Worm (Caenorhabditis elegans) whole organism, L2 larva: ENCODE results near the gene Y48B6A.10.

ENCODE experiments used
- ZK546.5 ChIP-seq: sonication (generic microtip); optimal IDR thresholded peaks from 2 replicates; lab custom pipeline; 2017; ENCODE audit warnings: missing biosample characterization, missing genetic modification characterization
- ama-1 ChIP-seq: fragments of 150-350 bp; optimal IDR thresholded peaks from 2 replicates; lab custom pipeline; 2018; ENCODE audit warnings: inconsistent platforms
- crh-2 ChIP-seq: sonication (generic microtip); optimal IDR thresholded peaks from 2 replicates; lab custom pipeline; 2017; ENCODE audit warnings: missing biosample characterization, missing genetic modification characterization
- elt-1 ChIP-seq: fragments of 150-350 bp; optimal IDR thresholded peaks from 2 replicates; lab custom pipeline; 2014; ENCODE audit warnings: missing biosample characterization, missing genetic modification characterization
- lin-39 ChIP-seq: fragments of 150-350 bp; optimal IDR thresholded peaks from 2 replicates; lab custom pipeline; 2014; ENCODE audit warnings: missing biosample characterization, missing genetic modification reagents, missing genetic modification characterization
- mdl-1 ChIP-seq, 2 experiments: fragments of 150-350 bp in 1 of 2; sonication (generic microtip) in 1 of 2; optimal IDR thresholded peaks; 2 replicates each; lab custom pipeline; 2017; ENCODE audit warnings: missing biosample characterization in 2 of 2, missing genetic modification characterization in 2 of 2
- nhr-10 ChIP-seq: sonication (generic microtip); optimal IDR thresholded peaks from 2 replicates; lab custom pipeline; 2017; ENCODE audit warnings: missing biosample characterization, missing genetic modification characterization
- nhr-23 ChIP-seq: fragments of 150-350 bp; optimal IDR thresholded peaks from 2 replicates; lab custom pipeline; 2014; ENCODE audit warnings: missing biosample characterization, missing genetic modification reagents, missing genetic modification characterization
- unc-62 ChIP-seq: fragments of 150-350 bp; optimal IDR thresholded peaks from 2 replicates; lab custom pipeline; 2014; ENCODE audit warnings: missing biosample characterization, missing genetic modification reagents, missing genetic modification characterization
- ztf-11 ChIP-seq: sonication (generic microtip); optimal IDR thresholded peaks from 2 replicates; lab custom pipeline; 2017; ENCODE audit warnings: missing biosample characterization, missing genetic modification characterization
- ztf-4 ChIP-seq: fragments of 150-350 bp; optimal IDR thresholded peaks from 2 replicates; lab custom pipeline; 2014; ENCODE audit warnings: missing biosample characterization, missing genetic modification characterization

ce11 chrII:14226175-14226574, 12.0 kb downstream of the Y48B6A.10 start, which contains the start of gene Y48B6A.13:
- TF ChIP-seq unc-62 (GFP tag; lab: Kevin White, UChicago) (no peak), crh-2 (tag; lab: Kevin White, UChicago) (no peak), mdl-1 (tag; optimal IDR thresholded peaks at IDR 0.05; lab: Kevin White, UChicago) (no peak), ama-1 (lab: Kevin White, UChicago) (no peak), nhr-10 (tag; lab: Kevin White, UChicago) (no peak), elt-1 (tag; lab: Kevin White, UChicago) (no peak), ztf-4 (no peak), nhr-23 (no peak), ZK546.5 (tag; lab: Kevin White, UChicago) (no peak), ztf-11 (tag; lab: Kevin White, UChicago) (no peak), lin-39 (tag; lab: Kevin White, UChicago) (no peak)
